Worm (Caenorhabditis elegans) whole organism, L2 larva: ENCODE results near the gene C05B5.8.

ENCODE experiments used
- R02D3.7 ChIP-seq: fragments of 150-350 bp; optimal IDR thresholded peaks from 2 replicates; lab custom pipeline; 2014; ENCODE audit warnings: missing biosample characterization, missing genetic modification characterization
- elt-3 ChIP-seq: sonication (generic microtip); optimal IDR thresholded peaks from 2 replicates; lab custom pipeline; 2017; ENCODE audit warnings: missing biosample characterization, missing genetic modification characterization
- lin-13 ChIP-seq: fragments of 150-350 bp; optimal IDR thresholded peaks from 2 replicates; lab custom pipeline; 2014; ENCODE audit warnings: missing biosample characterization, missing genetic modification reagents, missing genetic modification characterization
- unc-62 ChIP-seq: fragments of 150-350 bp; optimal IDR thresholded peaks from 2 replicates; lab custom pipeline; 2014; ENCODE audit warnings: missing biosample characterization, missing genetic modification reagents, missing genetic modification characterization
- ztf-1 ChIP-seq: fragments of 200-800 bp; sonication (Bioruptor generic); conservative IDR thresholded peaks from 2 replicates; pipeline ENCODE4 v1.3.6; 2022; ENCODE audit warnings: missing genetic modification characterization, missing compliant biosample characterization

DNA sequence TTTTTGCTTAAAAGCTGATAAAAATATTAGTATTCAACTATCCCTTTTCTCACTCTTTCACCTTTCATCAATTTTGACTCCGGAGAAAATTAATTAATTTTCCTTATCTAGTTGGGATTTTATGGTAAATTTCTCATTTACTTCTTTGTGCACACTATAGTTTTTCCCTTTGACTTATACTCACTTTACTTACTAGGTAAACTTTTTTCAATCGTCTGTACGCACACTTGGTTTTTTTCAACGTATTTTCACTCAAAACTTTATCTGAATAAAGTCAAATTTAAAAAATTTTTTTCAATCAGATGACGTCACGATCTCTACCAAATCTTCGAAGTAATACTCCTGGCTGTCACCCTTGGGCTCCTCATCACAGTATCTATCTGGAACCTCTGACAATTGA, 5.6 kb upstream of the C05B5.8 start, which contains the start of gene C05B5.16:
- TF ChIP-seq lin-13 (no peak), unc-62 (GFP tag; lab: Kevin White, UChicago) (no peak), ztf-1 (GFP tag; lab: Robert Waterston, UW) (no peak), R02D3.7 (no peak), elt-3 (tag; lab: Kevin White, UChicago) (no peak)
